Fruit fly (Drosophila melanogaster) Kc167 (cell line): ENCODE data around the gene CG42709.

Experiments
- Myc ChIP-seq: fragments of >200 bp; optimal IDR thresholded peaks from 2 replicates; lab custom pipeline; 2017; ENCODE audit warnings: missing external identifiers
- Sin3A ChIP-seq: fragments of >200 bp; optimal IDR thresholded peaks from 2 replicates; lab custom pipeline; 2018; ENCODE audit warnings: missing external identifiers
- h ChIP-seq: fragments of >200 bp; optimal IDR thresholded peaks from 3 replicates; lab custom pipeline; 2018; ENCODE audit warnings: missing external identifiers
- insv ChIP-seq: fragments of >200 bp; optimal IDR thresholded peaks from 3 replicates; lab custom pipeline; 2018; ENCODE audit warnings: missing external identifiers
- psq ChIP-seq: fragments of >200 bp; optimal IDR thresholded peaks from 2 replicates; lab custom pipeline; 2017; ENCODE audit warnings: missing external identifiers

DNA sequence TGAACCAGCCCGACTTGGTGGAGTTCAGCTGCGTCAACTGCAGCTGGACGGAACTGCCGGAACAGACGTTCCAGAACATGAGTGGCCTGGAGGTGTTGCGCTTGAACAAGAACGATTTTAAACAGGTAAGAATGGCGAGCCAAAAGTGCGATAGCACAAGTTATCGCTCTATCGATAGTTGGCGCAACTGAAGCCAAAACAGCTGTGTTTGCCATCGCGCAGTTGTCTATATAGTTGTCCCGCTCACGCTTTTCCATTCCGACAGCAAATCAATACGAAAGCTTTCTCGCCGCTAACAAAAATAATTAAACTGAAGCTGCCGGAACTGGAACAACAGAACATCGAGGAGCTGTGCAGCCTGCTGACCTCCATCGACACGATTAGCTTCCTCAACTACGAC lies 4.5 kb downstream of the CG42709 start:
- TF ChIP-seq insv (lab: Kevin White, UChicago) (no peak), psq (lab: Kevin White, UChicago) (no peak), h (lab: Kevin White, UChicago) (no peak), Sin3A (lab: Kevin White, UChicago) (no peak), Myc (lab: Kevin White, UChicago) (no peak)
